Worm (Caenorhabditis elegans): ENCODE results near the gene fipr-17.

The fipr-17 gene

ce11 chrIII:11039250-11039649 lies 31.8 kb upstream of the fipr-17 start (continued):
- no peak for TF ChIP-seq ceh-90 (tag; optimal IDR thresholded peaks at IDR 0.05)
- TF ChIP-seq sup-37 (GFP tag; optimal IDR thresholded peaks at IDR 0.05) = no peak
- no peak for TF ChIP-seq aha-1 (tag; optimal IDR thresholded peaks at IDR 0.05)
- no peak for TF ChIP-seq sptf-1 (tag; optimal IDR thresholded peaks at IDR 0.05)
- peak; percentile 45 for TF ChIP-seq snu-23 (GFP tag; optimal IDR thresholded peaks at IDR 0.05)
- TF ChIP-seq dpl-1 (GFP tag; optimal IDR thresholded peaks at IDR 0.05) = peak in 1 of 3 experiments; percentile 63
- TF ChIP-seq isw-1 (GFP tag; IDR thresholded peaks at IDR 0.05) = no peak
- TF ChIP-seq lin-15B (tag; optimal IDR thresholded peaks at IDR 0.05) = peak; percentile 68
- TF ChIP-seq nhr-84 (tag; optimal IDR thresholded peaks at IDR 0.05) = no peak
- no peak for TF ChIP-seq grh-1 (GFP tag; IDR thresholded peaks at IDR 0.05)
- no peak for TF ChIP-seq ama-1 (optimal IDR thresholded peaks at IDR 0.05)
- TF ChIP-seq mef-2 (tag; optimal IDR thresholded peaks at IDR 0.05) = no peak
- TF ChIP-seq vab-15 (tag; optimal IDR thresholded peaks at IDR 0.05) = no peak
- no peak for TF ChIP-seq xbp-1 (tag; optimal IDR thresholded peaks at IDR 0.05)
- TF ChIP-seq C34B4.2 (tag; optimal IDR thresholded peaks at IDR 0.05) = no peak
- no peak for TF ChIP-seq egl-27 (tag; optimal IDR thresholded peaks at IDR 0.05)
- no peak for TF ChIP-seq unc-86 (tag; optimal IDR thresholded peaks at IDR 0.05)
- TF ChIP-seq fkh-8 (tag; optimal IDR thresholded peaks at IDR 0.05) = peak; percentile 28
- TF ChIP-seq tbx-2 (tag; optimal IDR thresholded peaks at IDR 0.05) = no peak
- peak in 1 of 3 experiments; percentile 78 for TF ChIP-seq ceh-82 (tag; optimal IDR thresholded peaks at IDR 0.05)
- no peak for TF ChIP-seq ets-5 (GFP tag; IDR thresholded peaks at IDR 0.05)
- no peak for TF ChIP-seq egl-13 (tag; optimal IDR thresholded peaks at IDR 0.05)
- TF ChIP-seq tlp-1 (tag; optimal IDR thresholded peaks at IDR 0.05) = no peak
- no peak for TF ChIP-seq nhr-47 (tag; optimal IDR thresholded peaks at IDR 0.05)
- TF ChIP-seq aly-2 (tag; optimal IDR thresholded peaks at IDR 0.05) = no peak
- TF ChIP-seq efl-1 (optimal IDR thresholded peaks at IDR 0.05) = peak; percentile 37 to 47
- peak in 1 of 2 experiments; percentile 30 for TF ChIP-seq efl-1 (GFP tag; optimal IDR thresholded peaks at IDR 0.05 in 1 of 2)
- TF ChIP-seq nhr-12 (tag; optimal IDR thresholded peaks at IDR 0.05) = no peak
- TF ChIP-seq elt-2 (tag; optimal IDR thresholded peaks at IDR 0.05) = no peak
- no peak for TF ChIP-seq nhr-90 (tag; optimal IDR thresholded peaks at IDR 0.05; ENCODE audit: poor library complexity)

DNA sequence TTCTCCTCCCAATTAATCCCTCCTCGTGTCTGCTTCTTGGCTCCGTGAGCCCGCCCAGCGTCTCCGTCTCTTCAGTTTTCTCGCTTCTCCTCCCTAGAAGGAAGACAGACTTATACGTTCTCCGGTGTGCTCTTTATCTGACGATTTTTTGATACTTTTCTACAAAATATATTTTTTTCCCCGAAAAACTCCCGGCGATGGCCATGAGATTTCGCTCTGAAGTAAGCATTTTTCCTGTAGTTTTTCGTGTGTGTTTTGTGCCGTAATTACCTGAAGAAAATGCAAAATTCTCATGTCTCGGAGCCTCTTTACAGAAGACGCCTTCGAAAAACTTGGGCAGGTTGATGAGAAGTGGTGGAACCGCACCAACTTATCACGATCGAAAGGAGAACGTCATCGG lies 29.2 kb upstream of the fipr-17 start, which contains the start of gene spat-2:
Gene spat-2 (plus strand): TSS at position 301 of the 400 bp plus-strand sequence.
- TF ChIP-seq C34B4.2 (tag; optimal IDR thresholded peaks at IDR 0.05) = no peak
- TF ChIP-seq Y116A8C.19 (tag; optimal IDR thresholded peaks at IDR 0.05; ENCODE audit: borderline replicate concordance) = no peak
- TF ChIP-seq ceh-8 (GFP tag; optimal IDR thresholded peaks at IDR 0.05) = no peak
- TF ChIP-seq ceh-90 (tag; optimal IDR thresholded peaks at IDR 0.05) = no peak
- no peak for TF ChIP-seq hpl-2 (GFP tag; optimal IDR thresholded peaks at IDR 0.05)
- TF ChIP-seq pqm-1 (tag; optimal IDR thresholded peaks at IDR 0.05) = no peak
- no peak for TF ChIP-seq F16B12.6 (tag; optimal IDR thresholded peaks at IDR 0.05)
- no peak for TF ChIP-seq pag-3 (tag; optimal IDR thresholded peaks at IDR 0.05; ENCODE audit: borderline replicate concordance, insufficient read depth)
- no peak for TF ChIP-seq elt-2 (tag; optimal IDR thresholded peaks at IDR 0.05)
- TF ChIP-seq efl-3 (GFP tag; optimal IDR thresholded peaks at IDR 0.05) = no peak
- TF ChIP-seq sox-4 (tag; optimal IDR thresholded peaks at IDR 0.05) = no peak

- TF ChIP-seq nhr-47 (tag; optimal IDR thresholded peaks at IDR 0.05) = peak; percentile 84
- no peak for TF ChIP-seq unc-30 (tag; optimal IDR thresholded peaks at IDR 0.05)
- TF ChIP-seq elt-3 (tag; optimal IDR thresholded peaks at IDR 0.05) = peak in 2 of 6 experiments; percentile 57 to 75
- peak; percentile 69 to 83 (median 82) for TF ChIP-seq dpl-1 (GFP tag; optimal IDR thresholded peaks at IDR 0.05)
- no peak for TF ChIP-seq pag-3 (tag; optimal IDR thresholded peaks at IDR 0.05; ENCODE audit: borderline replicate concordance, insufficient read depth)
- TF ChIP-seq pqm-1 (tag; optimal IDR thresholded peaks at IDR 0.05) = no peak
- no peak for TF ChIP-seq hpl-2 (GFP tag; optimal IDR thresholded peaks at IDR 0.05)
- TF ChIP-seq C04F5.9 (tag; optimal IDR thresholded peaks at IDR 0.05) = no peak
- no peak for TF ChIP-seq aha-1 (tag; optimal IDR thresholded peaks at IDR 0.05)
- TF ChIP-seq vab-15 (tag; optimal IDR thresholded peaks at IDR 0.05) = no peak
- TF ChIP-seq nhr-77 (tag; optimal IDR thresholded peaks at IDR 0.05) = peak; percentile 56
- TF ChIP-seq unc-130 (tag; optimal IDR thresholded peaks at IDR 0.05) = peak; percentile 80
- peak; percentile 100 for TF ChIP-seq F16B12.6 (tag; optimal IDR thresholded peaks at IDR 0.05)
- TF ChIP-seq tbx-2 (tag; optimal IDR thresholded peaks at IDR 0.05) = peak; percentile 78
- TF ChIP-seq nhr-90 (tag; optimal IDR thresholded peaks at IDR 0.05; ENCODE audit: poor library complexity) = peak; percentile 69
- TF ChIP-seq rnt-1 (tag; optimal IDR thresholded peaks at IDR 0.05) = no peak
- peak; percentile 74 for TF ChIP-seq lin-13 (GFP tag; optimal IDR thresholded peaks at IDR 0.05)
- no peak for TF ChIP-seq sptf-1 (tag; optimal IDR thresholded peaks at IDR 0.05)
- peak; percentile 74 for TF ChIP-seq lin-14 (GFP tag; optimal IDR thresholded peaks at IDR 0.05)
- no peak for TF ChIP-seq alr-1 (tag; optimal IDR thresholded peaks at IDR 0.05; ENCODE audit: borderline replicate concordance)
- peak; percentile 76 for TF ChIP-seq C16A3.4 (tag; optimal IDR thresholded peaks at IDR 0.05)
- TF ChIP-seq ceh-90 (tag; optimal IDR thresholded peaks at IDR 0.05) = no peak
- no peak for TF ChIP-seq fkh-4 (tag; optimal IDR thresholded peaks at IDR 0.05; ENCODE audit: borderline replicate concordance)
Measured at ce11 chrIII:11036132-11036531, 28.7 kb upstream of the fipr-17 start.

Measured in whole organism, L1 larva.